Fruit fly (Drosophila melanogaster): Measurements from ENCODE around the gene CG9630.

DNA sequence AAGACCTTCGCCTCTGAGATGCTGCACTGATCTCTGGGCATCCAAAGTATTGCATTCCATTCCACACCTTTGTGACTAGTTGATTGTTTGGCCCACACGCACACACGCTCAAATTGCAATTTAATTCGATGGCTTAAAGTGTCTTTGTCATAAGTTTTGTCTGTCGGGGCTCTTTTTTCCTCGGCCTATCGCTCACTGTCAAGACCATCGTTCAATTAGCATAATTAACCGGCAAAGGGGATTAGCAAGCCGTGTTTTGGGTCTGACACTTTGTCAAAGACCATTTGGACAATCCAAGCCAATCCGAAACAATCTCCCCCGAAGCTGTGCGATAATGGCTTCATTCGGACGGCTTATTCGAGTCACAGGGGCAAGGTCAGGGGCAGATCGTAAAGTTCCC lies 15.3 kb downstream of the CG9630 start:
- no peak for TF ChIP-seq CG6792 (GFP tag; optimal IDR thresholded peaks at IDR 0.05)
- no peak for TF ChIP-seq CG1621 (tag; optimal IDR thresholded peaks at IDR 0.05)
- TF ChIP-seq CG6854 (GFP tag; optimal IDR thresholded peaks at IDR 0.05), result no peak
